Worm (Caenorhabditis elegans) whole organism, L4/young adult: ENCODE results near the gene gei-4.

ENCODE experiments used
- W03F9.2 ChIP-seq: fragments of 150-350 bp; optimal IDR thresholded peaks from 2 replicates; lab custom pipeline; 2014; ENCODE audit warnings: missing biosample characterization, missing genetic modification characterization
- dao-5 ChIP-seq: sonication (generic microtip); optimal IDR thresholded peaks from 2 replicates; lab custom pipeline; 2016; ENCODE audit warnings: missing genotype, missing genetic modification characterization, moderate library complexity, missing compliant biosample characterization
- him-1 ChIP-seq: sonication (generic microtip); optimal IDR thresholded peaks from 2 replicates; lab custom pipeline; 2016; ENCODE audit warnings: missing genotype, missing genetic modification reagents, missing genetic modification characterization, missing compliant biosample characterization

The gei-4 gene

ce11 chrIII:354545-355460 lies at the start of gene gei-4:
Gene gei-4, minus strand, starts transcription at chrIII:354800.
- TF ChIP-seq W03F9.2 (tag; lab: Kevin White, UChicago) (peak; percentile 3), dao-5 (tag; lab: Kevin White, UChicago) (peak; percentile 38), him-1 (peak; percentile 95)

ce11 chrIII:402168-402813 lies 47.7 kb upstream of the gei-4 start, which contains the start of the genes Y55B1BL.1 and Y55B1BL.2:
Gene Y55B1BL.1, plus strand, starts transcription at chrIII:402384.
Gene Y55B1BL.2, plus strand, starts transcription at chrIII:402763.
- TF ChIP-seq W03F9.2 (tag; lab: Kevin White, UChicago) (no peak), dao-5 (tag; lab: Kevin White, UChicago) (no peak), him-1 (no peak)

DNA sequence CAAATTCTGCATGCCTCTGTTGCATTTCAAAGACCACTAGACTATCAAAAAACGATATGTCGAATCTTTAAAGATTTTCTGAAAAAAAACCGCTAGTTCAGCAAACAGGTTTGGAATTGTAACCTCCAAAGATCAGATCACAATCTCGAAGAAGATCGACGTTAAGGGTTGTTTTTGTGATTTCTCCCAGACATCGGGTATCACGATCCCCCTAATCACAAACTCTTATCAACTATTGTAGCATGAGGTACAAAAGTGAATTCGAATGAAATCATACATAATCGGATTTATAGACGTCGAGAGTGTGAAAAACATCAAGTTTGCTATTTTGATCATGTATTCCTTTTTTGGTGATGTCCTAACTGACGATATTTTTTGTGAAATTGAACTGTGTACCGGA lies 46.3 kb upstream of the gei-4 start:
- TF ChIP-seq him-1: no peak
- no peak for TF ChIP-seq dao-5 (tag; lab: Kevin White, UChicago)
- no peak for TF ChIP-seq W03F9.2 (tag; lab: Kevin White, UChicago)

- no peak for TF ChIP-seq him-1
- TF ChIP-seq W03F9.2 (tag; lab: Kevin White, UChicago): no peak
- no peak for TF ChIP-seq dao-5 (tag; lab: Kevin White, UChicago)
Observed at ce11 chrIII:385068-385467, 30.5 kb upstream of the gei-4 start.

DNA sequence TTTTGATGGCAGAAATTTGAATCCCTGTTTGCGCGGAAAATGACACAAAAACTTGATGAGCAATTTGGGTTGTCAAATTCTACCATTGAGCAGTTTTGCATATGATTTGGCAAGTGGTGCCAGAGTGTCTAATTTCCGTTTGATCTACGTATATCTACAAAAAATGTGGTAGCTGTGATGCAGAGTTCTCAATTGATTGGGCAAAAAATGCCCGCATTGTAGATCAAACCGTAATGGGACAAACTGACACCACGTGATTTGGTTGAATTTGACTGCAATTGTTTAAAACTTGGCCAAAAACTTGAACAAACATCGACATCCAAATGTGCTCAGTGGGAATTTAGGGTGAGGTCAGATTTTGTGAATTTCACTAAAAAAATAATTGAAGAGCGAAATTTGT lies 27.9 kb upstream of the gei-4 start, which contains the start of gene K10F12.7:
TSS of gene K10F12.7 (minus strand) at position 101 of the 400 bp plus-strand sequence.
- TF ChIP-seq dao-5 (tag; lab: Kevin White, UChicago): no peak
- no peak for TF ChIP-seq W03F9.2 (tag; lab: Kevin White, UChicago)
- TF ChIP-seq him-1: no peak

ce11 chrIII:381198-381597 lies 26.6 kb upstream of the gei-4 start, which contains the start of gene gsto-3:
Gene gsto-3, minus strand, starts transcription at chrIII:381298.
- TF ChIP-seq W03F9.2 (tag; lab: Kevin White, UChicago) (no peak), him-1 (no peak), dao-5 (tag; lab: Kevin White, UChicago) (no peak)

DNA sequence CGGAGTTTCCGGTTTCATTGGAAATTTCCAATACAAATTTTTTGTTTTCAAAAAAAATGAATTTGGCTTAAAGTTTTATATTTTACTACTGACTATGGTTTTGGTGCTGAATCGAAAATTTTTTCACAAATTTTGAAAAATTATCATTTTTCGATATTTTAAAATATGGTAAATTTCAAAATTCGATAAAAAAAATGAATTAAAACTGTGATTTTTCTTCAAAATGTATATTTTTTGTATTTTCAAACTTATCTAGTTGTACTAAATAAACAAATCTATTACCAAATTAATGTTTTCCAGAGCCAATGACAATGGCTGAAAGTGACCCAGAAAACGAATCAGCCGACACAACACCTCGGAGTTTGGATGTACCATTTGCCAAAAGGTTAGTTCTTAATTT lies 11.0 kb upstream of the gei-4 start, which contains the start of gene pll-1:
TSS of gene pll-1 (plus strand) at position 301 of the 400 bp plus-strand sequence.
- TF ChIP-seq W03F9.2 (tag; lab: Kevin White, UChicago) (no peak), dao-5 (tag; lab: Kevin White, UChicago) (no peak), him-1 (no peak)

- TF ChIP-seq W03F9.2 (tag; lab: Kevin White, UChicago) (no peak), him-1 (peak; percentile 6), dao-5 (tag; lab: Kevin White, UChicago) (no peak)
Observed at ce11 chrIII:360315-360714, 5.7 kb upstream of the gei-4 start.

DNA sequence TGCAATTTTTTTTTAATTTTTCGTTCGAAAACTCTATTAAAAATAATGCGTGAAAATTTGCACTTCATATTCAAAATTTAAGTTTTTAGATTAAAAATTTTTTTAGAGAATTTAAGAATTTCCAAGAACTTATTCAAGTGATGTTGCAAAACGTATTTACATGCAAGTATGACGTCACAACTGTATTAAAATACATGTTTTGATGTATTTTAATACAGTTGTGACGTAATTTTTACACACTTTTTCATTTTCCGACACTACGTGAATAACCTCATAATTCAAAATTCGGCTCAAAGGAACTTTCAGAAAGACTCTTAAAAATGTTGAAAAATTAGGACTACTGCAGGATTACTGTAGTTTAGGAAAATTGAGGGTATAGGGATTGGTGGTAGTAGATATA lies 3.5 kb upstream of the gei-4 start:
- no peak for TF ChIP-seq W03F9.2 (tag; lab: Kevin White, UChicago)
- TF ChIP-seq dao-5 (tag; lab: Kevin White, UChicago): no peak
- TF ChIP-seq him-1: no peak

DNA sequence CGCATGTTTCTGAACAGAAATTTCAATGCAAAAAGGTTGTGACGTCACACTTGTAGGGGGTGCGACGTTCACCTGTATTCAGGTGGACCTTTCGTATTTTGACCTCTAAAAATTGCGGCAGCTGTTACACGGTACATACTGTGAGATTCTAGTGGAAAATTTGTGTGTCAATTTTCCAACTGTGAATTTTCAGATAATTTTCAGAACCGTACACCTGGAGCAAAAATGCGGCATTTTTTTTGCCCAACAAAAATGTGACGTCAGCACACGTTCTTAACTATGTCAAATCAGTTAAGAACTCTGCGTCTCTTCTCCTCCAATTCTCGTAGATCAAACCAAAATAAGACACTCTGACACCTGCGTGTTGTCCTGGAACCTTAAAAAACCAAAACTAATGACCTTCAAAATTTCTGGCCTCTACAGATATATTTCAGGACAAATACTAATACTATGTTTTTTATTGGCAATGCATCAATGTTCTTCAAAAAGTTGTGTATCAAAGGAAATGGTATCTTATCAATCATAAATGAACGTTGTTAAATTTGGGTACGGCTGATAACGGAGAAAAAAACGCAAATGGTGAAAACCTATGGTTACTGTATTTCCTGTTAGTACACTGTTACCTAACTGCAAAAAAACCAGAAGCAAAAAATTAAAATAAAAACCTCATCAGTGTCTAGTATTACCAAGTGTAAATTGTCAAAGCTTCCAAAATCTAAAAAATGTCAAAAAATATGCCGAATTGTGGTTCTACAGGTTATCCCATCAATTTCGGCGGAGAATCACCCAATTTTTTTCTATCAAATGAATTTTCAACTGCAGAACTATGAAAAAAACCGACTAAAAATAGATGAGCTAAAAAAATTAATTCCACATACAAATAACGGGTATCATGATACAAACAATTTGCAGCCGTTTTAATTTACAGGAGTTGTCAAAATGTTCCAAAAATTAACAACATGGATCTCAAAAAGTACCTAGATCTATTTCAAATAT lies 2.6 kb upstream of the gei-4 start:
- TF ChIP-seq dao-5 (tag; lab: Kevin White, UChicago): no peak
- TF ChIP-seq him-1: no peak
- no peak for TF ChIP-seq W03F9.2 (tag; lab: Kevin White, UChicago)

DNA sequence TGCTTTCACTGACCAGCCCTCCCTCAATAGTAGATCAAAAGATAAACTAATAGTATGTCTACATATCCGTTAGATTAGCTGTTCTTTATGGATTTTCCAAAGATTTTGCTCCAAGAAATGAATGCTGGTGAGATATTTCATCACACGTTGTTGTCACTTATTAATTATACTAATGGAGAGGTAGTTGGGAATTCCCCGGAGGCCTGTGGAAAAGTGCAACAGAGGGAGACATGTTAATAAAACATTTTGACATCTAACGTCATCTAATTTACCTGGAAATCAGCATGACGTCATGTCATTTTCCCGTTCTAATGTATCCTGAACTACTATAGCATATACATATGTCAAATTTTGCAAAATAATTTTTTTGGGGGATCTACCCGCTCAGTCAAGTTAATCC lies 1.6 kb downstream of the gei-4 start:
- TF ChIP-seq dao-5 (tag; lab: Kevin White, UChicago) (no peak), W03F9.2 (tag; lab: Kevin White, UChicago) (no peak), him-1 (no peak)

- TF ChIP-seq dao-5 (tag; lab: Kevin White, UChicago): no peak
- TF ChIP-seq him-1: no peak
- no peak for TF ChIP-seq W03F9.2 (tag; lab: Kevin White, UChicago)
Observed at ce11 chrIII:351860-352456, 2.6 kb downstream of the gei-4 start.
